Worm (Caenorhabditis elegans): ENCODE measurements around the gene ape-1.

ce11 chrV:11675638-11676037 is at the start of gene ape-1:
- TF ChIP-seq sea-2 (GFP tag; optimal IDR thresholded peaks at IDR 0.05) (no peak), nhr-67 (tag; optimal IDR thresholded peaks at IDR 0.05) (no peak), aly-2 (tag; optimal IDR thresholded peaks at IDR 0.05) (no peak), nhr-77 (tag; optimal IDR thresholded peaks at IDR 0.05) (no peak), lsy-12 (tag; optimal IDR thresholded peaks at IDR 0.05) (no peak), pqm-1 (tag; optimal IDR thresholded peaks at IDR 0.05) (no peak), nhr-237 (tag; optimal IDR thresholded peaks at IDR 0.05) (no peak), elt-1 (tag; optimal IDR thresholded peaks at IDR 0.05) (no peak)

Data from whole organism, L3 larva.